Worm (Caenorhabditis elegans) whole organism, late embryonic: ENCODE results near the gene srj-33.

Experiments
- C38D4.7 ChIP-seq: fragments of 200-800 bp; sonication (Bioruptor generic); optimal IDR thresholded peaks from 2 replicates; lab custom pipeline; 2018; ENCODE audit warnings: mild to moderate bottlenecking, missing genetic modification characterization, moderate library complexity, missing compliant biosample characterization
- ama-1 ChIP-seq: fragments of 150-350 bp; optimal IDR thresholded peaks from 2 replicates; lab custom pipeline; 2014
- ceh-31 ChIP-seq: sonication (generic microtip); optimal IDR thresholded peaks from 2 replicates; lab custom pipeline; 2016; ENCODE audit warnings: missing genetic modification characterization, missing compliant biosample characterization
- dmd-4 ChIP-seq: sonication (generic microtip); optimal IDR thresholded peaks from 2 replicates; lab custom pipeline; 2016; ENCODE audit warnings: borderline replicate concordance, missing genetic modification characterization, missing compliant biosample characterization
- elt-2 ChIP-seq: sonication (generic microtip); optimal IDR thresholded peaks from 2 replicates; lab custom pipeline; 2016; ENCODE audit warnings: missing genetic modification reagents, missing genetic modification characterization, missing compliant biosample characterization
- fkh-10 ChIP-seq: fragments of 150-350 bp; optimal IDR thresholded peaks from 2 replicates; lab custom pipeline; 2014; ENCODE audit warnings: missing biosample characterization, missing genetic modification reagents, missing genetic modification characterization
- pha-4 ChIP-seq: fragments of 150-350 bp; optimal IDR thresholded peaks from 2 replicates; lab custom pipeline; 2018; ENCODE audit warnings: missing biosample characterization, missing genetic modification reagents, missing genetic modification characterization
- pqm-1 ChIP-seq: sonication (generic microtip); optimal IDR thresholded peaks from 2 replicates; lab custom pipeline; 2016; ENCODE audit warnings: missing genetic modification characterization, missing compliant biosample characterization
- tbx-2 ChIP-seq: sonication (generic microtip); optimal IDR thresholded peaks from 2 replicates; lab custom pipeline; 2016; ENCODE audit warnings: missing genetic modification characterization, missing compliant biosample characterization

ce11 chrV:9965891-9966290, 28.6 kb upstream of the srj-33 start:
- no peak for TF ChIP-seq ama-1
- no peak for TF ChIP-seq tbx-2 (tag; lab: Kevin White, UChicago)
- no peak for TF ChIP-seq pha-4 (tag; lab: Kevin White, UChicago)
- no peak for TF ChIP-seq pqm-1 (tag; lab: Kevin White, UChicago)
- no peak for TF ChIP-seq dmd-4 (tag; lab: Kevin White, UChicago)
- no peak for TF ChIP-seq fkh-10 (GFP tag; lab: Kevin White, UChicago)
- no peak for TF ChIP-seq elt-2
- TF ChIP-seq ceh-31 (tag; lab: Kevin White, UChicago): no peak
- no peak for TF ChIP-seq C38D4.7 (GFP tag; lab: Kevin White, UChicago)
